Worm (Caenorhabditis elegans): ENCODE data around the gene R12B2.2.
A peak's percentile ranks its signal among the peaks of the same experiment; 100 is the strongest.

Gene R12B2.2

DNA sequence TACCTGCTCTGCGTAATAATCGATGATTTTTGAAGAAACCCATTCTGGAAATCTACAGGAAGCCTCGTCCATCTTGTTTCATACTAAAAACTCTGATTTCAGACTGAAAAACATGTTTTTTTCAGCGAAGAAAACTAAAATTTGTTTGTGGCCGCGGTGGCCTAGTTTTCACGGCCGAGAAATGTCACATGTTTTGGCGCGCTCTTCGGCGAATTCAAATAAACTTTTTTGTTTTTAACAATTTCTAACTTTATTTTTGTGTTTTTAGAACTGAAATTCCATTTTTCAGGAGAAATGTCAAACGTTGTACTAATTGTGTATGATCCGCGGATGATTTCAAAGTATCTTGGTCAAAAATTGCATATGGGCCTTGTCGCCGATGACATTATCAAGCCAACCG is 3.8 kb upstream of the R12B2.2 start, which contains the start of the genes polq-1 and him-10:
polq-1 (minus strand) TSS at position 190 of the 400 bp plus-strand sequence.
him-10 (plus strand) TSS at position 290 of the 400 bp plus-strand sequence.
- TF ChIP-seq nfya-1 (tag; optimal IDR thresholded peaks at IDR 0.05; ENCODE audit: insufficient read depth) (peak; percentile 42), lin-15B (tag; optimal IDR thresholded peaks at IDR 0.05) (peak; percentile 20), jun-1 (tag; optimal IDR thresholded peaks at IDR 0.05) (no peak)

DNA sequence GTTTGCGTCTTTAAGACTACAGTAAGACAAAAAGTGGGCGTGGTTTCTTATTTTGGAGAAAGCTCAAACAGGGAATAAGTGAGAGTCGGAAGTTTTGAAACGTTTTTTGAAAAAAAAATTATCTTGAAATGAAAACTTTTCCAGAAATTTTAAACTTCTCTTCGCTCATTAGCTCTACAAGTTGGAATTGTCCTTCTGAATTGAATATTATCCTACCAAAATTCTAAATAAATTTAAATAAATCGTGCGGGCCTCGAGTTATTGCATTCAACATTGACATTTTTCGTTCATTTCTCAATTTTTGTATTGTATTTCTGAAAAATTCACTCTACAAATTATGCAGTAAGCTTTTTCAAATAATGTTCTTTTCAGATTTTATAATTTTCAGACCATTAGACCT is 1.5 kb upstream of the R12B2.2 start, which contains the start of gene R12B2.3:
R12B2.3 (plus strand) TSS at position 301 of the 400 bp plus-strand sequence.
- TF ChIP-seq elt-1 (tag; optimal IDR thresholded peaks at IDR 0.05) (no peak), skn-1 (tag; optimal IDR thresholded peaks at IDR 0.05) (no peak), aly-2 (tag; optimal IDR thresholded peaks at IDR 0.05) (no peak), elt-3 (tag; optimal IDR thresholded peaks at IDR 0.05) (no peak), sea-2 (GFP tag; optimal IDR thresholded peaks at IDR 0.05) (no peak), tbx-2 (tag; optimal IDR thresholded peaks at IDR 0.05) (no peak), ZK546.5 (tag; optimal IDR thresholded peaks at IDR 0.05) (no peak), eor-1 (tag; optimal IDR thresholded peaks at IDR 0.05) (no peak), lin-15B (tag; optimal IDR thresholded peaks at IDR 0.05) (no peak), nhr-25 (tag; optimal IDR thresholded peaks at IDR 0.05) (no peak), nhr-67 (tag; optimal IDR thresholded peaks at IDR 0.05) (no peak), pha-4 (tag; optimal IDR thresholded peaks at IDR 0.05) (no peak), nhr-77 (tag; optimal IDR thresholded peaks at IDR 0.05) (no peak)

DNA sequence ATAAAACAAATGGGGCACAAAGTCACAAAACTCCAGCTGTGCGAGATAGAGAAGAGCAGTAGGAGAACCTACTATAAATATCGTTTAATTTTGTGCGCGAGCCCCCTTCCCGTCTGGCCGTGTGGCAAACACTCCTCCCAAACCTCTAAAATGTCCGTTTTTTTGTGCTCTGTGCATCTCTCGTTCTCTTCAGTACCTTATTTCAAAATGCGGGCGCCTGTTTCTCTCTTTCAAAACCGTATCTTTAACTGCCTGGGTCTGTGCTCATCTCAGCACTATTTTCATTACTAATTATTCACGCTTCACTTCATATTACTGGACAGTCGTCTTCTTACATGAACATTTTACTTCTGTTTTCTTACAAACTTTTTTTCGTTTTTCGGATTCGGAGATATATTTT is 3.2 kb downstream of the R12B2.2 start:
- TF ChIP-seq nhr-11 (tag; optimal IDR thresholded peaks at IDR 0.05) = no peak
- no peak for TF ChIP-seq mdl-1 (tag; optimal IDR thresholded peaks at IDR 0.05)
- peak; percentile 70 for TF ChIP-seq pha-4 (tag; optimal IDR thresholded peaks at IDR 0.05)
- no peak for TF ChIP-seq aly-2 (tag; optimal IDR thresholded peaks at IDR 0.05)
- TF ChIP-seq daf-12 (tag; optimal IDR thresholded peaks at IDR 0.05) = no peak
- no peak for TF ChIP-seq fos-1 (tag; optimal IDR thresholded peaks at IDR 0.05)
- TF ChIP-seq mml-1 (tag; optimal IDR thresholded peaks at IDR 0.05) = no peak
- TF ChIP-seq unc-39 (tag; optimal IDR thresholded peaks at IDR 0.05) = no peak
- TF ChIP-seq ceh-16 (tag; optimal IDR thresholded peaks at IDR 0.05) = no peak
- TF ChIP-seq zag-1 (tag; optimal IDR thresholded peaks at IDR 0.05) = no peak
- TF ChIP-seq lsy-12 (tag; optimal IDR thresholded peaks at IDR 0.05) = no peak
- TF ChIP-seq fkh-10 (GFP tag; optimal IDR thresholded peaks at IDR 0.05) = no peak
- TF ChIP-seq pqm-1 (tag; optimal IDR thresholded peaks at IDR 0.05) = peak; percentile 18
- no peak for TF ChIP-seq lin-39 (tag; optimal IDR thresholded peaks at IDR 0.05)
- TF ChIP-seq ama-1 (optimal IDR thresholded peaks at IDR 0.05) = no peak
- no peak for TF ChIP-seq nhr-28 (tag; optimal IDR thresholded peaks at IDR 0.05)
- no peak for TF ChIP-seq ceh-28 (tag; optimal IDR thresholded peaks at IDR 0.05)
- TF ChIP-seq nhr-23 (tag; optimal IDR thresholded peaks at IDR 0.05) = no peak
- peak; percentile 12 for TF ChIP-seq elt-2 (tag; optimal IDR thresholded peaks at IDR 0.05)
- TF ChIP-seq nhr-77 (tag; optimal IDR thresholded peaks at IDR 0.05) = no peak
- TF ChIP-seq snpc-4 (tag; optimal IDR thresholded peaks at IDR 0.05) = no peak
- TF ChIP-seq eor-1 (tag; optimal IDR thresholded peaks at IDR 0.05) = no peak

DNA sequence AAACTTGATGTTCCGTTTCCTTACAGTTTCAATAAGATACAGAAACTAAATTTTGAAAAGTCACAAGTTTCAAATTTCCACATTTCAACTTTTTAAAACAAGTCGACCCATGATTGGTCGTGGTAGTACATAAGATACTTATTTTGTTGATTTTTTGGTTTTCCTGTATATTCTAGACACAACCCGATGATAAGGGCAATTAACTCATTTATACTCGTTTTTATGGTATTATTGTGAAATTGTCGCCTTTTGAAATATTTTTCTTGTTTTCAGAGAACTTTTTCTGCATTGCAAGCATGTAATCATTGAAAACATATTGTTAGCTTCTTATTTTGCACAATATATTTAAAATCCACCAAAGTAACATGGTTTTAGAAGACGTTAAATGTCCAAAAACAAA is 5.1 kb downstream of the R12B2.2 start:
- TF ChIP-seq eor-1 (tag; optimal IDR thresholded peaks at IDR 0.05) (no peak), ceh-9 (tag; optimal IDR thresholded peaks at IDR 0.05) (no peak), R02D3.7 (tag; optimal IDR thresholded peaks at IDR 0.05) (no peak), elt-2 (tag; optimal IDR thresholded peaks at IDR 0.05) (no peak), sea-2 (GFP tag; optimal IDR thresholded peaks at IDR 0.05) (no peak)

DNA sequence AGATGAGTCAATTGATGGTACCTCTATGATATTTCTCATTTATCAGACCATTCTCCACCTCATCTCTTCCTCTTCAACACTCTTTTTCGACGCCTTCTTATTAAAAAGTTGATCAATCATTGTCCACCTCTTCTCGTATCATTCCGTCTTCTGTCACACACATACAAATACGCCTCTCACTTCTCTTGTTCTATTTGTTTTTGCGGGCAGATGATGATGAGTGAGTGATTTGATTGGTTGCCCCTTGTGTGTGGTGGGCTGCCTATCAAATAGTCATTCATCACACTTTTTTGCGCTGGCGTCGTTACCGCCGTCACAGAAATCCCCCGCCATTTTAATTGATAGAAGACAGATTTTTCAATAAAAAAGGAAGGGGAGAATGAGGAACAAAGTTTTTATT is 5.9 kb downstream of the R12B2.2 start:
- no peak for TF ChIP-seq skn-1 (tag; optimal IDR thresholded peaks at IDR 0.05)
- no peak for TF ChIP-seq ztf-4 (tag; optimal IDR thresholded peaks at IDR 0.05)
- TF ChIP-seq nhr-76 (tag; optimal IDR thresholded peaks at IDR 0.05) = no peak
- no peak for TF ChIP-seq pha-4 (tag; optimal IDR thresholded peaks at IDR 0.05)
- TF ChIP-seq ZK546.5 (tag; optimal IDR thresholded peaks at IDR 0.05) = no peak
- no peak for TF ChIP-seq nhr-77 (tag; optimal IDR thresholded peaks at IDR 0.05)
- TF ChIP-seq unc-62 (GFP tag; optimal IDR thresholded peaks at IDR 0.05) = peak; percentile 18
- TF ChIP-seq snpc-4 (tag; optimal IDR thresholded peaks at IDR 0.05) = no peak
- peak; percentile 73 for TF ChIP-seq nfya-1 (tag; optimal IDR thresholded peaks at IDR 0.05; ENCODE audit: insufficient read depth)
- TF ChIP-seq elt-3 (tag; optimal IDR thresholded peaks at IDR 0.05) = peak in 2 of 3 experiments; percentile 19 to 82
- no peak for TF ChIP-seq fos-1 (tag; optimal IDR thresholded peaks at IDR 0.05)
- TF ChIP-seq mdl-1 (tag; optimal IDR thresholded peaks at IDR 0.05) = no peak
- no peak for TF ChIP-seq ceh-16 (tag; optimal IDR thresholded peaks at IDR 0.05)
- no peak for TF ChIP-seq lin-39 (tag; optimal IDR thresholded peaks at IDR 0.05)
- no peak for TF ChIP-seq fkh-2 (tag; optimal IDR thresholded peaks at IDR 0.05)
- no peak for TF ChIP-seq nhr-237 (tag; optimal IDR thresholded peaks at IDR 0.05)
- TF ChIP-seq egl-27 (tag; optimal IDR thresholded peaks at IDR 0.05) = peak; percentile 18
- TF ChIP-seq nhr-12 (tag; optimal IDR thresholded peaks at IDR 0.05) = no peak
- no peak for TF ChIP-seq ceh-9 (tag; optimal IDR thresholded peaks at IDR 0.05)
- TF ChIP-seq aly-2 (tag; optimal IDR thresholded peaks at IDR 0.05) = no peak
- no peak for TF ChIP-seq hmg-11 (tag; optimal IDR thresholded peaks at IDR 0.05)
- TF ChIP-seq nhr-23 (tag; optimal IDR thresholded peaks at IDR 0.05) = peak; percentile 69
- peak; percentile 41 for TF ChIP-seq nhr-43 (tag; optimal IDR thresholded peaks at IDR 0.05; ENCODE audit: poor library complexity, severe bottlenecking)
- TF ChIP-seq zag-1 (tag; optimal IDR thresholded peaks at IDR 0.05) = no peak
- TF ChIP-seq ceh-28 (tag; optimal IDR thresholded peaks at IDR 0.05) = no peak
- TF ChIP-seq mml-1 (tag; optimal IDR thresholded peaks at IDR 0.05) = no peak
- TF ChIP-seq nhr-25 (tag; optimal IDR thresholded peaks at IDR 0.05) = peak; percentile 58
- TF ChIP-seq sea-2 (GFP tag; optimal IDR thresholded peaks at IDR 0.05) = no peak
